Worm (Caenorhabditis elegans) whole organism, late embryonic: ENCODE data around the gene C01G5.25.

Source experiments
- C08G9.2 ChIP-seq: sonication (generic microtip); optimal IDR thresholded peaks from 2 replicates; lab custom pipeline; 2016; ENCODE audit warnings: mild to moderate bottlenecking, missing genetic modification characterization, moderate library complexity, missing compliant biosample characterization
- C38D4.7 ChIP-seq: fragments of 200-800 bp; sonication (Bioruptor generic); optimal IDR thresholded peaks from 2 replicates; lab custom pipeline; 2018; ENCODE audit warnings: mild to moderate bottlenecking, missing genetic modification characterization, moderate library complexity, missing compliant biosample characterization
- F13H6.1 ChIP-seq: sonication (generic microtip); optimal IDR thresholded peaks from 2 replicates; lab custom pipeline; 2016; ENCODE audit warnings: missing genetic modification characterization, missing compliant biosample characterization
- K02D7.2 ChIP-seq: sonication (generic microtip); optimal IDR thresholded peaks from 2 replicates; lab custom pipeline; 2017; ENCODE audit warnings: mild to moderate bottlenecking, missing genetic modification characterization, missing compliant biosample characterization
- T23F11.4 ChIP-seq: fragments of 200-800 bp; sonication (Bioruptor generic); optimal IDR thresholded peaks from 2 replicates; lab custom pipeline; 2018; ENCODE audit warnings: mild to moderate bottlenecking, missing genetic modification characterization, missing compliant biosample characterization
- ahr-1 ChIP-seq: sonication (generic microtip); optimal IDR thresholded peaks from 2 replicates; lab custom pipeline; 2016; ENCODE audit warnings: missing genetic modification characterization, missing compliant biosample characterization
- ama-1 ChIP-seq: fragments of 150-350 bp; optimal IDR thresholded peaks from 2 replicates; lab custom pipeline; 2014
- ceh-14 ChIP-seq: sonication (generic microtip); optimal IDR thresholded peaks from 2 replicates; lab custom pipeline; 2016; ENCODE audit warnings: missing genotype, missing genetic modification characterization, missing compliant biosample characterization
- ceh-18 ChIP-seq: sonication (generic microtip); optimal IDR thresholded peaks from 2 replicates; lab custom pipeline; 2016; ENCODE audit warnings: missing genetic modification characterization, missing compliant biosample characterization
- ceh-19 ChIP-seq: fragments of 200-800 bp; sonication (Bioruptor generic); optimal IDR thresholded peaks from 2 replicates; lab custom pipeline; 2018; ENCODE audit warnings: mild to moderate bottlenecking, missing genetic modification characterization, missing compliant biosample characterization
- ceh-22 ChIP-seq: sonication (generic microtip); optimal IDR thresholded peaks from 2 replicates; lab custom pipeline; 2017; ENCODE audit warnings: missing biosample characterization, missing genetic modification characterization
- ceh-24 ChIP-seq: sonication (generic microtip); optimal IDR thresholded peaks from 2 replicates; lab custom pipeline; 2016; ENCODE audit warnings: mild to moderate bottlenecking, missing genetic modification characterization, missing compliant biosample characterization
- ceh-31 ChIP-seq: sonication (generic microtip); optimal IDR thresholded peaks from 2 replicates; lab custom pipeline; 2016; ENCODE audit warnings: missing genetic modification characterization, missing compliant biosample characterization
- ceh-45 ChIP-seq: fragments of 200-800 bp; sonication (Bioruptor generic); IDR thresholded peaks from 2 replicates; pipeline ENCODE4 v1.3.6; 2022; ENCODE audit warnings: missing genetic modification reagents, missing genetic modification characterization, missing compliant biosample characterization
- ceh-48 ChIP-seq: sonication (generic microtip); optimal IDR thresholded peaks from 2 replicates; lab custom pipeline; 2016; ENCODE audit warnings: missing genetic modification characterization, inconsistent platforms, missing compliant biosample characterization
- ceh-6 ChIP-seq: fragments of 200-800 bp; sonication (Bioruptor generic); optimal IDR thresholded peaks from 2 replicates; lab custom pipeline; 2018; ENCODE audit warnings: mild to moderate bottlenecking, missing genetic modification characterization, missing compliant biosample characterization
- che-1 ChIP-seq: sonication (generic microtip); optimal IDR thresholded peaks from 2 replicates; lab custom pipeline; 2016; ENCODE audit warnings: mild to moderate bottlenecking, missing genetic modification characterization, missing compliant biosample characterization
- elt-4 ChIP-seq: sonication (generic microtip); optimal IDR thresholded peaks from 2 replicates; lab custom pipeline; 2016; ENCODE audit warnings: missing genetic modification characterization, missing compliant biosample characterization
- fax-1 ChIP-seq: sonication (generic microtip); optimal IDR thresholded peaks from 2 replicates; lab custom pipeline; 2016; ENCODE audit warnings: missing genotype, missing genetic modification characterization, missing compliant biosample characterization
- gmeb-2 ChIP-seq: sonication (generic microtip); optimal IDR thresholded peaks from 2 replicates; lab custom pipeline; 2016; ENCODE audit warnings: missing genetic modification characterization, inconsistent platforms, missing compliant biosample characterization
- hlh-13 ChIP-seq: fragments of 200-800 bp; sonication (Bioruptor generic); optimal IDR thresholded peaks from 2 replicates; lab custom pipeline; 2018; ENCODE audit warnings: mild to moderate bottlenecking, missing genetic modification characterization, missing compliant biosample characterization
- hlh-15 ChIP-seq: sonication (generic microtip); optimal IDR thresholded peaks from 2 replicates; lab custom pipeline; 2016; ENCODE audit warnings: missing genetic modification characterization, missing compliant biosample characterization
- hlh-6 ChIP-seq: sonication (generic microtip); optimal IDR thresholded peaks from 2 replicates; lab custom pipeline; 2016; ENCODE audit warnings: missing genotype, missing genetic modification characterization, missing compliant biosample characterization
- hlh-8 ChIP-seq: sonication (generic microtip); optimal IDR thresholded peaks from 2 replicates; lab custom pipeline; 2016; ENCODE audit warnings: missing genotype, missing genetic modification characterization, missing compliant biosample characterization
- lim-6 ChIP-seq: sonication (generic microtip); optimal IDR thresholded peaks from 2 replicates; lab custom pipeline; 2016; ENCODE audit warnings: missing genetic modification characterization, missing compliant biosample characterization
- lin-11 ChIP-seq: fragments of 200-800 bp; sonication (Bioruptor generic); optimal IDR thresholded peaks from 2 replicates; lab custom pipeline; 2018; ENCODE audit warnings: mild to moderate bottlenecking, missing genetic modification characterization, missing compliant biosample characterization
- madf-2 ChIP-seq: sonication (generic microtip); optimal IDR thresholded peaks from 2 replicates; lab custom pipeline; 2017; ENCODE audit warnings: missing genetic modification characterization, missing compliant biosample characterization
- npax-4 ChIP-seq: sonication (generic microtip); optimal IDR thresholded peaks from 2 replicates; lab custom pipeline; 2016; ENCODE audit warnings: missing genetic modification characterization, missing compliant biosample characterization
- odd-2 ChIP-seq: sonication (generic microtip); optimal IDR thresholded peaks from 2 replicates; lab custom pipeline; 2017; ENCODE audit warnings: antibody characterized with exemption, mild to moderate bottlenecking, missing genetic modification characterization, missing compliant biosample characterization
- pat-9 ChIP-seq: fragments of 200-800 bp; sonication (Bioruptor generic); optimal IDR thresholded peaks from 2 replicates; lab custom pipeline; 2018; ENCODE audit warnings: mild to moderate bottlenecking, missing genetic modification characterization, moderate library complexity, missing compliant biosample characterization
- pax-1 ChIP-seq: fragments of 150-350 bp; optimal IDR thresholded peaks from 2 replicates; lab custom pipeline; 2014; ENCODE audit warnings: missing biosample characterization, missing genetic modification characterization
- pqm-1 ChIP-seq: sonication (generic microtip); optimal IDR thresholded peaks from 2 replicates; lab custom pipeline; 2016; ENCODE audit warnings: missing genetic modification characterization, missing compliant biosample characterization
- ref-2 ChIP-seq: sonication (generic microtip); optimal IDR thresholded peaks from 2 replicates; lab custom pipeline; 2016; ENCODE audit warnings: missing genetic modification characterization, missing compliant biosample characterization
- sox-2 ChIP-seq: fragments of 200-800 bp; sonication (Bioruptor generic); IDR thresholded peaks from 2 replicates; pipeline ENCODE4 v1.3.6; 2022; ENCODE audit warnings: missing genetic modification reagents, missing genetic modification characterization, missing compliant biosample characterization
- sox-4 ChIP-seq: sonication (generic microtip); optimal IDR thresholded peaks from 2 replicates; lab custom pipeline; 2017; ENCODE audit warnings: mild to moderate bottlenecking, missing genetic modification characterization, inconsistent platforms, missing compliant biosample characterization
- syd-9 ChIP-seq: sonication (generic microtip); optimal IDR thresholded peaks from 2 replicates; lab custom pipeline; 2016; ENCODE audit warnings: mild to moderate bottlenecking, missing genetic modification characterization, moderate library complexity, missing compliant biosample characterization
- tbx-2 ChIP-seq: sonication (generic microtip); optimal IDR thresholded peaks from 2 replicates; lab custom pipeline; 2016; ENCODE audit warnings: missing genetic modification characterization, missing compliant biosample characterization
- tbx-7 ChIP-seq: sonication (generic microtip); optimal IDR thresholded peaks from 2 replicates; lab custom pipeline; 2016; ENCODE audit warnings: missing genotype, missing genetic modification characterization, missing compliant biosample characterization
- ttx-3 ChIP-seq: sonication (generic microtip); optimal IDR thresholded peaks from 2 replicates; lab custom pipeline; 2016; ENCODE audit warnings: missing genetic modification reagents, missing genetic modification characterization, missing compliant biosample characterization

C01G5.25 gene

ce11 chrIV:6576728-6577101 lies 35.2 kb downstream of the C01G5.25 start (continued):
- TF ChIP-seq K02D7.2 (tag; lab: Kevin White, UChicago) (no peak), ceh-19 (GFP tag; lab: Kevin White, UChicago) (no peak), pat-9 (tag; lab: Kevin White, UChicago) (no peak), sox-4 (tag; lab: Kevin White, UChicago) (no peak), hlh-13 (GFP tag; lab: Kevin White, UChicago) (no peak), syd-9 (tag; lab: Kevin White, UChicago) (no peak), ceh-48 (no peak), ceh-24 (tag; lab: Kevin White, UChicago) (no peak), sox-2 (GFP tag; lab: Robert Waterston, UW) (no peak), pqm-1 (no peak), ceh-18 (tag; lab: Kevin White, UChicago) (peak; percentile 17), tbx-7 (no peak), hlh-15 (tag; lab: Kevin White, UChicago) (no peak), pax-1 (tag; lab: Kevin White, UChicago) (peak; percentile 50), ahr-1 (tag; lab: Kevin White, UChicago) (no peak), gmeb-2 (no peak), lim-6 (tag; lab: Kevin White, UChicago) (no peak), madf-2 (tag; lab: Kevin White, UChicago) (no peak), ref-2 (tag; lab: Kevin White, UChicago) (peak; percentile 39), tbx-2 (peak; percentile 54), T23F11.4 (no peak), F13H6.1 (tag; lab: Kevin White, UChicago) (peak; percentile 25), elt-4 (tag; lab: Kevin White, UChicago) (no peak)

ce11 chrIV:6577914-6578313 lies 36.4 kb downstream of the C01G5.25 start, which contains the start of gene C43G2.3:
C43G2.3 (plus strand) TSS chrIV:6578214.
- TF ChIP-seq lim-6 (tag; lab: Kevin White, UChicago) (no peak), hlh-15 (tag; lab: Kevin White, UChicago) (no peak), K02D7.2 (tag; lab: Kevin White, UChicago) (no peak), che-1 (tag; lab: Kevin White, UChicago) (no peak), odd-2 (tag; lab: Kevin White, UChicago) (no peak), fax-1 (tag; lab: Kevin White, UChicago) (no peak)

DNA sequence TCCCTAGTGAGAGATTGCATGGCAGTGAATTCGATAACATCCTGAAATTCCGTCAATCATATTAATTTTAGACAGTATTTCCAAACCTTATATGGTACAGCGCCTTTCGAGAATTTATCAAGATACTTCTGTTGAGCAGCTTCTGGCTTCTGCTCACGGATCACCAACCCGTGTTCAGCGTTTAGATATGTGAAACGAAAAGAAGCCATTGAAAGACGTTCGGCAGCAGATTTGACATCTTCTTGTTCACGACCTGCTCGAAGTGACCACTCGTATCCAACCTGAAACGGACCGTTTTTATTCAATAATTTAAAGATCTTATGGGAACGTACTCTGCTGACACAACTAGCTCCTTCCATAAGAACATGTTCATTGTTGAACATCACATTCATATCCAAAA lies 40.2 kb downstream of the C01G5.25 start:
- TF ChIP-seq hlh-6 (tag; lab: Kevin White, UChicago) (no peak), ceh-24 (tag; lab: Kevin White, UChicago) (no peak), tbx-7 (no peak), tbx-2 (no peak), hlh-8 (tag; lab: Kevin White, UChicago) (no peak), pat-9 (tag; lab: Kevin White, UChicago) (no peak), ceh-31 (tag; lab: Kevin White, UChicago) (no peak), C38D4.7 (GFP tag; lab: Kevin White, UChicago) (no peak), gmeb-2 (no peak), C08G9.2 (tag; lab: Kevin White, UChicago) (no peak), ttx-3 (tag; lab: Kevin White, UChicago) (no peak), ceh-45 (GFP tag; lab: Robert Waterston, UW) (no peak)

DNA sequence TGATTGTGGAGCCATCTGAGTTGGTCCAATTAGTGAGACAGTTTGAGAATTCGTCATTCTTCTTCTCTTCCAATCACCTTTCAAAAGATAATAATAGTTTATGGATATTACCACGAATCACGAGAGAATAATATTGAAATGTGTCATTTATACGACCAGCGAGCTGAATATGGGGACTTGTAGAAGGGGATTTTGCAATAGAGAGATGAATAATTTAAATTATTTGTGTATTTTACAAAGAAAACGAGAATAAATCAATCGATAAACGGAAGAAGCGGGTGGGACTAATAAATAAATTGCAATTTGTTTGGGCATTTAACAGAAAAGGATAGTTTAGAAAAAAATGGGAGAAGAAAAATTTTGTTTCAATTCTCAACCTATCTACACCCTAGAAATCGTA lies 41.1 kb downstream of the C01G5.25 start, which contains the start of gene odr-8:
odr-8 (minus strand) TSS at position 101 of the 400 bp plus-strand sequence.
- no peak for TF ChIP-seq ama-1
- TF ChIP-seq ceh-6 (GFP tag; lab: Kevin White, UChicago): no peak
- no peak for TF ChIP-seq npax-4
- no peak for TF ChIP-seq lin-11 (tag; lab: Kevin White, UChicago)
- TF ChIP-seq ceh-22: no peak
- no peak for TF ChIP-seq madf-2 (tag; lab: Kevin White, UChicago)
- no peak for TF ChIP-seq hlh-15 (tag; lab: Kevin White, UChicago)
- no peak for TF ChIP-seq ceh-14 (tag; lab: Kevin White, UChicago)
